Fruit fly (Drosophila melanogaster) whole organism, embryonic: Measurements from ENCODE around the gene aru.
A peak's percentile ranks its signal among the peaks of the same experiment; 100 is the strongest.

ENCODE experiments used
- Asciz ChIP-seq: fragments of 200-800 bp; sonication (Bioruptor generic); optimal IDR thresholded peaks from 2 replicates; lab custom pipeline; 2017; ENCODE audit warnings: missing biosample characterization, mild to moderate bottlenecking, missing genetic modification characterization, missing genetic modification reagents
- B-H2 ChIP-seq: fragments of 200-800 bp; sonication (Bioruptor generic); optimal IDR thresholded peaks from 2 replicates; lab custom pipeline; 2018; ENCODE audit warnings: missing biosample characterization, mild to moderate bottlenecking, missing genetic modification characterization
- BtbVII ChIP-seq: fragments of 200-800 bp; sonication (Bioruptor generic); optimal IDR thresholded peaks from 3 replicates; lab custom pipeline; 2017; ENCODE audit warnings: missing biosample characterization, mild to moderate bottlenecking, missing genetic modification characterization
- Bteb2 ChIP-seq: fragments of 200-800 bp; sonication (Bioruptor generic); optimal IDR thresholded peaks from 2 replicates; lab custom pipeline; 2016; ENCODE audit warnings: missing biosample characterization, missing genetic modification characterization
- CG10147 ChIP-seq: fragments of 200-800 bp; sonication (Bioruptor generic); optimal IDR thresholded peaks from 2 replicates; lab custom pipeline; 2019; ENCODE audit warnings: missing biosample characterization, mild to moderate bottlenecking, missing genetic modification characterization, moderate library complexity
- CG10431 ChIP-seq: fragments of 200-800 bp; sonication (Bioruptor generic); optimal IDR thresholded peaks from 3 replicates; lab custom pipeline; 2018; ENCODE audit warnings: missing biosample characterization, mild to moderate bottlenecking, missing genetic modification characterization
- CG12219 ChIP-seq: fragments of 200-800 bp; sonication (Bioruptor generic); optimal IDR thresholded peaks from 3 replicates; lab custom pipeline; 2018; ENCODE audit warnings: missing biosample characterization, mild to moderate bottlenecking, missing genetic modification characterization
- CG13287 ChIP-seq: fragments of 200-800 bp; sonication (Bioruptor generic); IDR thresholded peaks from 2 replicates; pipeline ENCODE4 v1.3.6; 2022; ENCODE audit warnings: missing biosample characterization, missing genetic modification characterization; ENCODE audit not compliant: partially characterized antibody
- CG13296 ChIP-seq: fragments of 200-800 bp; sonication (Bioruptor generic); optimal IDR thresholded peaks from 3 replicates; lab custom pipeline; 2018; ENCODE audit warnings: missing biosample characterization, mild to moderate bottlenecking, missing genetic modification characterization
- CG13424 ChIP-seq: fragments of 200-800 bp; sonication (Bioruptor generic); optimal IDR thresholded peaks from 2 replicates; lab custom pipeline; 2019; ENCODE audit warnings: missing biosample characterization, mild to moderate bottlenecking, missing genetic modification characterization, moderate library complexity
- CG14667 ChIP-seq: fragments of 200-800 bp; sonication (Bioruptor generic); IDR thresholded peaks from 2 replicates; pipeline ENCODE4 v1.3.6; 2022; ENCODE audit warnings: missing biosample characterization, missing genetic modification characterization
- CG15269 ChIP-seq: fragments of 200-800 bp; sonication (Bioruptor generic); optimal IDR thresholded peaks from 2 replicates; lab custom pipeline; 2018; ENCODE audit warnings: missing biosample characterization, mild to moderate bottlenecking, missing genetic modification characterization, moderate library complexity
- CG2199 ChIP-seq: fragments of 200-800 bp; sonication (Bioruptor generic); IDR thresholded peaks from 3 replicates; pipeline ENCODE4 v1.3.6; 2022; ENCODE audit warnings: missing biosample characterization, missing genetic modification characterization
- CG2889 ChIP-seq: fragments of 200-800 bp; sonication (Bioruptor generic); IDR thresholded peaks from 3 replicates; pipeline ENCODE4 v1.3.6; 2022; ENCODE audit warnings: missing biosample characterization, missing genetic modification characterization
- CG3163 ChIP-seq: fragments of 200-800 bp; sonication (Bioruptor generic); optimal IDR thresholded peaks from 3 replicates; lab custom pipeline; 2016; ENCODE audit warnings: missing biosample characterization, missing genetic modification characterization
- CG3838 ChIP-seq: fragments of 200-800 bp; sonication (Bioruptor generic); optimal IDR thresholded peaks from 3 replicates; lab custom pipeline; 2016; ENCODE audit warnings: missing biosample characterization, missing genetic modification characterization
- CG4328 ChIP-seq: fragments of 200-800 bp; sonication (Bioruptor generic); optimal IDR thresholded peaks from 3 replicates; lab custom pipeline; 2017; ENCODE audit warnings: missing biosample characterization, missing genetic modification reagents, missing genetic modification characterization
- CG7357 ChIP-seq: fragments of 200-800 bp; sonication (Bioruptor generic); IDR thresholded peaks from 3 replicates; pipeline ENCODE4 v1.3.6; 2022; ENCODE audit warnings: missing biosample characterization, missing genetic modification characterization
- CG8290 ChIP-seq, 3 experiments: fragments of 200-800 bp; sonication (Bioruptor generic); optimal IDR thresholded peaks; 2 replicates each; lab custom pipeline; 2016 to 2019; ENCODE audit warnings: missing biosample characterization in 3 of 3, missing genetic modification characterization in 3 of 3, mild to moderate bottlenecking in 2 of 3, moderate library complexity in 1 of 3
- CG8478 ChIP-seq: fragments of >200 bp; optimal IDR thresholded peaks from 2 replicates; lab custom pipeline; 2018
- CrebB ChIP-seq: fragments of 200-800 bp; sonication (Bioruptor generic); optimal IDR thresholded peaks from 3 replicates; lab custom pipeline; 2018; ENCODE audit warnings: missing biosample characterization, mild to moderate bottlenecking, missing genetic modification characterization
- Dp ChIP-seq: fragments of 200-800 bp; sonication (Bioruptor generic); optimal IDR thresholded peaks from 2 replicates; lab custom pipeline; 2018; ENCODE audit warnings: missing biosample characterization, mild to moderate bottlenecking, missing genetic modification characterization, moderate library complexity
- Gsc ChIP-seq: fragments of 200-800 bp; sonication (Bioruptor generic); IDR thresholded peaks from 2 replicates; pipeline ENCODE4 v1.3.6; 2022; ENCODE audit warnings: missing biosample characterization, missing genetic modification characterization
- H15 ChIP-seq: fragments of 200-800 bp; sonication (Bioruptor generic); IDR thresholded peaks from 3 replicates; pipeline ENCODE4 v1.3.6; 2022; ENCODE audit warnings: missing biosample characterization, missing genetic modification characterization
- Jarid2 ChIP-seq: fragments of 200-800 bp; sonication (Bioruptor generic); optimal IDR thresholded peaks from 3 replicates; lab custom pipeline; 2017; ENCODE audit warnings: mild to moderate bottlenecking, missing biosample characterization, missing genetic modification reagents, missing genetic modification characterization
- MESR4 ChIP-seq: fragments of 200-800 bp; sonication (Bioruptor generic); optimal IDR thresholded peaks from 2 replicates; lab custom pipeline; 2018; ENCODE audit warnings: missing biosample characterization, mild to moderate bottlenecking, missing genetic modification characterization, moderate library complexity
- Opbp ChIP-seq: fragments of 200-800 bp; sonication (Bioruptor generic); IDR thresholded peaks from 3 replicates; pipeline ENCODE4 v1.3.6; 2022; ENCODE audit warnings: missing biosample characterization, missing genetic modification characterization; ENCODE audit not compliant: partially characterized antibody
- Spps ChIP-seq: fragments of 200-800 bp; sonication (Bioruptor generic); optimal IDR thresholded peaks from 2 replicates; lab custom pipeline; 2018; ENCODE audit warnings: missing biosample characterization, mild to moderate bottlenecking, missing genetic modification characterization
- abd-A ChIP-seq: fragments of 200-800 bp; sonication (Bioruptor generic); optimal IDR thresholded peaks from 3 replicates; lab custom pipeline; 2019; ENCODE audit warnings: missing biosample characterization, mild to moderate bottlenecking, missing genetic modification characterization, moderate library complexity
- ase ChIP-seq: fragments of 200-800 bp; sonication (Bioruptor generic); IDR thresholded peaks from 3 replicates; pipeline ENCODE4 v1.3.6; 2022; ENCODE audit warnings: missing biosample characterization, missing genetic modification characterization
- bsh ChIP-seq, 2 experiments: fragments of 200-800 bp; sonication (Bioruptor generic); optimal IDR thresholded peaks; 2 replicates each; lab custom pipeline; 2017 to 2018; ENCODE audit warnings: mild to moderate bottlenecking in 2 of 2, missing biosample characterization in 2 of 2, missing genetic modification characterization in 2 of 2, moderate library complexity in 1 of 2
- crp ChIP-seq, 2 experiments: fragments of 200-800 bp; sonication (Bioruptor generic); optimal IDR thresholded peaks; 2 replicates in 1 of 2; 3 replicates in 1 of 2; lab custom pipeline; 2017; ENCODE audit warnings: missing biosample characterization in 2 of 2, missing genetic modification characterization in 2 of 2, mild to moderate bottlenecking in 1 of 2, moderate library complexity in 1 of 2
- dan ChIP-seq: fragments of 200-800 bp; sonication (Bioruptor generic); IDR thresholded peaks from 2 replicates; pipeline ENCODE4 v1.3.6; 2022; ENCODE audit warnings: missing biosample characterization, missing genetic modification characterization
- danr ChIP-seq: fragments of 200-800 bp; sonication (Bioruptor generic); IDR thresholded peaks from 2 replicates; pipeline ENCODE4 v1.3.6; 2022; ENCODE audit warnings: missing biosample characterization, missing genetic modification characterization
- esg ChIP-seq: fragments of 200-800 bp; sonication (Bioruptor generic); conservative IDR thresholded peaks from 2 replicates; pipeline ENCODE4 v1.3.6; 2022; ENCODE audit warnings: missing biosample characterization, missing genetic modification characterization
- exex ChIP-seq: fragments of 200-800 bp; sonication (Bioruptor generic); optimal IDR thresholded peaks from 4 replicates; lab custom pipeline; 2018; ENCODE audit warnings: missing biosample characterization, mild to moderate bottlenecking, missing genetic modification characterization, moderate library complexity
- ftz-f1 ChIP-seq: fragments of 200-800 bp; sonication (Bioruptor generic); optimal IDR thresholded peaks from 2 replicates; lab custom pipeline; 2016; ENCODE audit warnings: missing biosample characterization, missing genetic modification characterization
- fu2 ChIP-seq: fragments of 200-800 bp; sonication (Bioruptor generic); optimal IDR thresholded peaks from 2 replicates; lab custom pipeline; 2016; ENCODE audit warnings: missing biosample characterization, missing genetic modification characterization
- inv ChIP-seq: fragments of 200-800 bp; sonication (Bioruptor generic); IDR thresholded peaks from 2 replicates; pipeline ENCODE4 v1.3.6; 2022; ENCODE audit warnings: missing biosample characterization, missing genetic modification characterization; ENCODE audit not compliant: partially characterized antibody
- ken ChIP-seq: fragments of 200-800 bp; sonication (Bioruptor generic); IDR thresholded peaks from 3 replicates; pipeline ENCODE4 v1.3.6; 2022; ENCODE audit warnings: missing biosample characterization, missing genetic modification characterization
- luna ChIP-seq: fragments of 200-800 bp; sonication (Bioruptor generic); optimal IDR thresholded peaks from 2 replicates; lab custom pipeline; 2016; ENCODE audit warnings: missing biosample characterization, missing genetic modification characterization
- nom ChIP-seq: fragments of 200-800 bp; sonication (Bioruptor generic); optimal IDR thresholded peaks from 2 replicates; lab custom pipeline; 2017; ENCODE audit warnings: missing biosample characterization, missing genetic modification characterization, mild to moderate bottlenecking, moderate library complexity, missing genetic modification reagents
- org-1 ChIP-seq: fragments of 200-800 bp; sonication (Bioruptor generic); optimal IDR thresholded peaks from 2 replicates; lab custom pipeline; 2017; ENCODE audit warnings: missing biosample characterization, missing genetic modification characterization
- row ChIP-seq: fragments of 200-800 bp; sonication (Bioruptor generic); IDR thresholded peaks from 3 replicates; pipeline ENCODE4 v1.3.6; 2022; ENCODE audit warnings: missing biosample characterization, missing genetic modification characterization
- sima ChIP-seq: fragments of 200-800 bp; sonication (Bioruptor generic); optimal IDR thresholded peaks from 2 replicates; lab custom pipeline; 2016; ENCODE audit warnings: missing biosample characterization, missing genetic modification characterization
- slou ChIP-seq: fragments of 200-800 bp; sonication (Bioruptor generic); optimal IDR thresholded peaks from 3 replicates; lab custom pipeline; 2016; ENCODE audit warnings: missing biosample characterization, missing genetic modification characterization
- slp2 ChIP-seq: fragments of 200-800 bp; sonication (Bioruptor generic); optimal IDR thresholded peaks from 2 replicates; lab custom pipeline; 2016; ENCODE audit warnings: missing biosample characterization, missing genetic modification characterization
- tio ChIP-seq: fragments of 200-800 bp; sonication (Bioruptor generic); optimal IDR thresholded peaks from 2 replicates; lab custom pipeline; 2017; ENCODE audit warnings: missing biosample characterization, missing genetic modification characterization, inconsistent platforms
- unpg ChIP-seq: fragments of 200-800 bp; sonication (Bioruptor generic); optimal IDR thresholded peaks from 3 replicates; lab custom pipeline; 2018; ENCODE audit warnings: missing biosample characterization, mild to moderate bottlenecking, missing genetic modification characterization, moderate library complexity
- z ChIP-seq: fragments of 200-800 bp; sonication (Bioruptor generic); IDR thresholded peaks from 3 replicates; pipeline ENCODE4 v1.3.6; 2022; ENCODE audit warnings: missing biosample characterization, missing genetic modification characterization

Gene aru

dm6 chr2L:865851-866250, 2.3 kb downstream of the aru start (continued):
- TF ChIP-seq BtbVII = peak; percentile 93
- TF ChIP-seq CG13424 = peak; percentile 96
- TF ChIP-seq CG3163 = peak; percentile 70
- TF ChIP-seq luna (GFP tag; lab: Kevin White, UChicago) = peak; percentile 83
- TF ChIP-seq Spps (tag; lab: Kevin White, UChicago) = peak; percentile 92
- TF ChIP-seq Gsc (GFP tag; lab: Robert Waterston, UW) = peak; percentile 84
- peak; percentile 95 for TF ChIP-seq esg (GFP tag; lab: Robert Waterston, UW)
- TF ChIP-seq ken = peak; percentile 97
- TF ChIP-seq B-H2 = peak; percentile 82
- no peak for TF ChIP-seq CG8478
- TF ChIP-seq CG7357 (GFP tag; lab: Robert Waterston, UW) = peak; percentile 88
- TF ChIP-seq MESR4 (GFP tag; lab: Kevin White, UChicago) = peak; percentile 62
- peak; percentile 93 for TF ChIP-seq danr (GFP tag; lab: Robert Waterston, UW)
- peak; percentile 93 for TF ChIP-seq fu2
- peak; percentile 48 for TF ChIP-seq abd-A
- TF ChIP-seq inv (GFP tag; lab: Robert Waterston, UW) = no peak
- TF ChIP-seq ftz-f1 (GFP tag; lab: Kevin White, UChicago) = peak; percentile 79
- TF ChIP-seq Bteb2 (GFP tag; lab: Kevin White, UChicago) = peak; percentile 94
- peak; percentile 91 for TF ChIP-seq CG14667 (GFP tag; lab: Robert Waterston, UW)
- peak; percentile 92 for TF ChIP-seq CG10147 (GFP tag; lab: Kevin White, UChicago)
- TF ChIP-seq CG13296 (GFP tag; lab: Kevin White, UChicago) = peak; percentile 94
- peak; percentile 96 for TF ChIP-seq H15 (GFP tag; lab: Robert Waterston, UW)
- TF ChIP-seq Dp (GFP tag; lab: Kevin White, UChicago) = peak; percentile 11
- no peak for TF ChIP-seq CG13287 (GFP tag; lab: Robert Waterston, UW)
- TF ChIP-seq CG3838 (GFP tag; lab: Kevin White, UChicago) = peak; percentile 88
- peak; percentile 96 for TF ChIP-seq CG15269 (tag; lab: Kevin White, UChicago)
- peak; percentile 93 for TF ChIP-seq CG8290 (GFP tag; optimal IDR thresholded peaks at IDR 0.05; lab: Kevin White, UChicago)
- peak; percentile 70 to 98 for TF ChIP-seq CG8290 (tag; optimal IDR thresholded peaks at IDR 0.05; lab: Kevin White, UChicago)
- peak; percentile 77 for TF ChIP-seq Jarid2 (GFP tag; lab: Kevin White, UChicago)
- peak; percentile 95 for TF ChIP-seq row (GFP tag; lab: Robert Waterston, UW)
- TF ChIP-seq CG12219 (GFP tag; lab: Kevin White, UChicago) = peak; percentile 95
- peak; percentile 94 for TF ChIP-seq org-1 (GFP tag; lab: Kevin White, UChicago)
- TF ChIP-seq unpg (GFP tag; lab: Kevin White, UChicago) = peak; percentile 97
- peak; percentile 80 for TF ChIP-seq dan (GFP tag; lab: Robert Waterston, UW)
- peak; percentile 63 for TF ChIP-seq exex (tag; lab: Kevin White, UChicago)
- TF ChIP-seq CrebB (tag; lab: Kevin White, UChicago) = peak; percentile 94
- peak; percentile 87 for TF ChIP-seq CG4328 (GFP tag; lab: Kevin White, UChicago)
- TF ChIP-seq crp (GFP tag; optimal IDR thresholded peaks at IDR 0.05; lab: Kevin White, UChicago) = peak in 1 of 2 experiments; percentile 66
- TF ChIP-seq CG2889 (GFP tag; lab: Robert Waterston, UW) = peak; percentile 92
- TF ChIP-seq z (GFP tag; lab: Robert Waterston, UW) = peak; percentile 71; the same call in 2 of the 3 replicates
- TF ChIP-seq nom (GFP tag; lab: Kevin White, UChicago) = peak; percentile 85
- no peak for TF ChIP-seq Opbp
- TF ChIP-seq Asciz (GFP tag; lab: Kevin White, UChicago) = peak; percentile 95
- peak; percentile 96 for TF ChIP-seq ase (GFP tag; lab: Robert Waterston, UW)
- peak; percentile 96 for TF ChIP-seq CG2199 (GFP tag; lab: Robert Waterston, UW)
- peak; percentile 89 to 96 for TF ChIP-seq bsh (GFP tag; optimal IDR thresholded peaks at IDR 0.05; lab: Kevin White, UChicago)
- TF ChIP-seq tio (GFP tag; lab: Kevin White, UChicago) = peak; percentile 96
- TF ChIP-seq slou (GFP tag; lab: Kevin White, UChicago) = peak; percentile 83
- TF ChIP-seq CG10431 = peak; percentile 68
- TF ChIP-seq sima = peak; percentile 88
- TF ChIP-seq slp2 (GFP tag; lab: Kevin White, UChicago) = peak; percentile 92
